Worm (Caenorhabditis elegans): ENCODE data around the gene Y32F6B.1.

DNA sequence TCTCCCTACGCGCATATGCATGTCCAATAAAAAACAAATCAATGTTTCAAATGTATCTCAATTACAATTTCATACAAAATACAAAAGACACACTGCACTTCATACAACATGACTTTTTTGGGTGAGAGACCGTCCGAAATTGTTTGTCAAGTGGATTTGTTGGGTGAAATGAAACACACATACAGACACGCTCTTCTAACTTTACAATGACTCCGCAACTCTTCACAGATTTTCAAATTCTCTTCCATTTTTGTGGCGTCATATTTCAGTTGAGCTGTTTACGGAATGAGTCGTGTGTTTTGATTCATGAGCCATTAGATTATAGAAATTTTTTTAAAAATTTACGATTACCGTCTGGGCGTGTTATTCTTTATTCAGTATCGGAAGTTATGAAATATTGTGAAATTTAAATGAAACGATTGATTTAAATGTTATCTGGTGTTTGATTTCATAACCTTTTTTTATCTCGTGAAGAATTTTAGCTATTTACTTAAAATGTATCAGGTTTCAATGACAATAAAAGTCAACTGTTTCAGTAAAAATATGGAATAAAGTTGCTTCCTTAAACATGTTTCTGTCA, 7.6 kb downstream of the Y32F6B.1 start:
- TF ChIP-seq klf-2 (GFP tag; conservative IDR thresholded peaks at IDR 0.05) (no peak), flt-1 (GFP tag; IDR thresholded peaks at IDR 0.05) (no peak), med-1 (GFP tag; optimal IDR thresholded peaks at IDR 0.05; ENCODE audit: insufficient read depth) (no peak), ztf-29 (GFP tag; IDR thresholded peaks at IDR 0.05) (no peak), tab-1 (GFP tag; IDR thresholded peaks at IDR 0.05) (no peak), T22C8.4 (GFP tag; IDR thresholded peaks at IDR 0.05) (no peak), ref-1 (GFP tag; conservative IDR thresholded peaks at IDR 0.05) (no peak), cog-1 (tag; optimal IDR thresholded peaks at IDR 0.05) (no peak), ztf-23 (GFP tag; IDR thresholded peaks at IDR 0.05) (no peak)
